Worm (Caenorhabditis elegans) whole organism, L2 larva: ENCODE data around the gene ttx-1.

Experiments
- C34F6.9 ChIP-seq: fragments of 150-350 bp; optimal IDR thresholded peaks from 2 replicates; lab custom pipeline; 2014; ENCODE audit warnings: missing biosample characterization, missing genetic modification characterization
- F13H6.1 ChIP-seq: sonication (generic microtip); optimal IDR thresholded peaks from 2 replicates; lab custom pipeline; 2016; ENCODE audit warnings: missing genetic modification characterization, missing compliant biosample characterization
- Y55F3AM.14 ChIP-seq: fragments of 200-800 bp; sonication (Bioruptor generic); optimal IDR thresholded peaks from 2 replicates; lab custom pipeline; 2018; ENCODE audit warnings: mild to moderate bottlenecking, missing genetic modification characterization, missing compliant biosample characterization
- ZK546.5 ChIP-seq: sonication (generic microtip); optimal IDR thresholded peaks from 2 replicates; lab custom pipeline; 2017; ENCODE audit warnings: missing biosample characterization, missing genetic modification characterization
- alr-1 ChIP-seq: fragments of 150-350 bp; optimal IDR thresholded peaks from 2 replicates; lab custom pipeline; 2014; ENCODE audit warnings: missing biosample characterization, missing genetic modification characterization
- ceh-82 ChIP-seq: fragments of 150-350 bp; optimal IDR thresholded peaks from 2 replicates; lab custom pipeline; 2014; ENCODE audit warnings: missing biosample characterization, missing genetic modification characterization
- crh-2 ChIP-seq: sonication (generic microtip); optimal IDR thresholded peaks from 2 replicates; lab custom pipeline; 2017; ENCODE audit warnings: missing biosample characterization, missing genetic modification characterization
- dmd-4 ChIP-seq: sonication (generic microtip); optimal IDR thresholded peaks from 2 replicates; lab custom pipeline; 2017; ENCODE audit warnings: missing biosample characterization, missing genetic modification characterization
- elt-1 ChIP-seq: fragments of 150-350 bp; optimal IDR thresholded peaks from 2 replicates; lab custom pipeline; 2014; ENCODE audit warnings: missing biosample characterization, missing genetic modification characterization
- fos-1 ChIP-seq: fragments of 150-350 bp; optimal IDR thresholded peaks from 2 replicates; lab custom pipeline; 2014; ENCODE audit warnings: missing biosample characterization, missing genetic modification characterization
- lin-11 ChIP-seq: fragments of 150-350 bp; sonication (generic microtip); optimal IDR thresholded peaks from 2 replicates; lab custom pipeline; 2014; ENCODE audit warnings: missing biosample characterization, missing genetic modification characterization, inconsistent platforms, mixed read lengths
- lin-39 ChIP-seq: fragments of 150-350 bp; optimal IDR thresholded peaks from 2 replicates; lab custom pipeline; 2014; ENCODE audit warnings: missing biosample characterization, missing genetic modification reagents, missing genetic modification characterization
- lsy-2 ChIP-seq, 2 experiments: fragments of 150-350 bp in 1 of 2; sonication (generic microtip) in 1 of 2; optimal IDR thresholded peaks; 2 replicates each; lab custom pipeline; 2014 to 2017; ENCODE audit warnings: missing biosample characterization in 2 of 2, missing genetic modification characterization in 2 of 2
- mab-5 ChIP-seq: fragments of 150-350 bp; optimal IDR thresholded peaks from 2 replicates; lab custom pipeline; 2014; ENCODE audit warnings: missing biosample characterization, missing genetic modification characterization
- mbf-1 ChIP-seq: sonication (generic microtip); optimal IDR thresholded peaks from 2 replicates; lab custom pipeline; 2017; ENCODE audit warnings: missing biosample characterization, missing genetic modification characterization
- nhr-10 ChIP-seq: sonication (generic microtip); optimal IDR thresholded peaks from 2 replicates; lab custom pipeline; 2017; ENCODE audit warnings: missing biosample characterization, missing genetic modification characterization
- nhr-11 ChIP-seq: fragments of 150-350 bp; optimal IDR thresholded peaks from 2 replicates; lab custom pipeline; 2014; ENCODE audit warnings: missing biosample characterization, missing genetic modification characterization
- nhr-12 ChIP-seq: fragments of 150-350 bp; optimal IDR thresholded peaks from 2 replicates; lab custom pipeline; 2014; ENCODE audit warnings: missing biosample characterization, missing genetic modification characterization
- nhr-129 ChIP-seq: fragments of 150-350 bp; optimal IDR thresholded peaks from 2 replicates; lab custom pipeline; 2014; ENCODE audit warnings: missing biosample characterization, missing genetic modification characterization
- nhr-21 ChIP-seq: fragments of 150-350 bp; optimal IDR thresholded peaks from 2 replicates; lab custom pipeline; 2014; ENCODE audit warnings: missing biosample characterization, missing genetic modification characterization
- nhr-23 ChIP-seq: fragments of 150-350 bp; optimal IDR thresholded peaks from 2 replicates; lab custom pipeline; 2014; ENCODE audit warnings: missing biosample characterization, missing genetic modification reagents, missing genetic modification characterization
- nhr-237 ChIP-seq: fragments of 150-350 bp; optimal IDR thresholded peaks from 2 replicates; lab custom pipeline; 2014; ENCODE audit warnings: missing biosample characterization, missing genetic modification characterization
- nhr-25 ChIP-seq: fragments of 150-350 bp; sonication (generic microtip); optimal IDR thresholded peaks from 3 replicates; lab custom pipeline; 2014; ENCODE audit warnings: missing biosample characterization, missing genetic modification characterization
- nhr-6 ChIP-seq: fragments of 150-350 bp; optimal IDR thresholded peaks from 2 replicates; lab custom pipeline; 2014; ENCODE audit warnings: missing biosample characterization, missing genetic modification characterization
- nhr-77 ChIP-seq: fragments of 150-350 bp; optimal IDR thresholded peaks from 2 replicates; lab custom pipeline; 2014; ENCODE audit warnings: missing biosample characterization, missing genetic modification characterization
- sma-9 ChIP-seq, 2 experiments: fragments of 150-350 bp in 1 of 2; sonication (generic microtip) in 1 of 2; optimal IDR thresholded peaks; 2 replicates each; lab custom pipeline; 2014 to 2016; ENCODE audit warnings: missing genetic modification characterization in 2 of 2, mild to moderate bottlenecking in 1 of 2, missing biosample characterization in 1 of 2, missing compliant biosample characterization in 1 of 2, missing genetic modification reagents in 1 of 2, moderate library complexity in 1 of 2
- unc-39 ChIP-seq: fragments of 150-350 bp; optimal IDR thresholded peaks from 2 replicates; lab custom pipeline; 2014; ENCODE audit warnings: missing biosample characterization, missing genetic modification characterization
- unc-55 ChIP-seq: fragments of 150-350 bp; sonication (generic microtip); optimal IDR thresholded peaks from 3 replicates; lab custom pipeline; 2014; ENCODE audit warnings: missing biosample characterization, missing genetic modification reagents, missing genetic modification characterization
- zag-1 ChIP-seq: fragments of 150-350 bp; optimal IDR thresholded peaks from 2 replicates; lab custom pipeline; 2014; ENCODE audit warnings: missing biosample characterization, missing genetic modification characterization
- ztf-1 ChIP-seq: fragments of 200-800 bp; sonication (Bioruptor generic); conservative IDR thresholded peaks from 2 replicates; pipeline ENCODE4 v1.3.6; 2022; ENCODE audit warnings: missing genetic modification characterization, missing compliant biosample characterization
- ztf-11 ChIP-seq: sonication (generic microtip); optimal IDR thresholded peaks from 2 replicates; lab custom pipeline; 2017; ENCODE audit warnings: missing biosample characterization, missing genetic modification characterization
- ztf-4 ChIP-seq: fragments of 150-350 bp; optimal IDR thresholded peaks from 2 replicates; lab custom pipeline; 2014; ENCODE audit warnings: missing biosample characterization, missing genetic modification characterization

The ttx-1 gene

ce11 chrV:20034912-20035311, 29.1 kb downstream of the ttx-1 start:
- TF ChIP-seq dmd-4 (no peak), ztf-11 (tag; lab: Kevin White, UChicago) (no peak), F13H6.1 (tag; lab: Kevin White, UChicago) (no peak)
- TF ChIP-seq, all 48 proteins: peak for 0

ce11 chrV:20022996-20023456, 41.0 kb downstream of the ttx-1 start, which contains the start of gene lgc-55:
TSS of gene lgc-55 (plus strand) at chrV:20023046.
- no peak for TF ChIP-seq lin-39 (tag; lab: Kevin White, UChicago)
- TF ChIP-seq nhr-77 (tag; lab: Kevin White, UChicago), result no peak
- TF ChIP-seq alr-1 (tag; lab: Kevin White, UChicago), result no peak
- TF ChIP-seq lin-11 (tag; lab: Kevin White, UChicago), result no peak
- no peak for TF ChIP-seq sma-9 (GFP tag; optimal IDR thresholded peaks at IDR 0.05; lab: Kevin White, UChicago)
- no peak for TF ChIP-seq sma-9 (tag; optimal IDR thresholded peaks at IDR 0.05; lab: Kevin White, UChicago)
- no peak for TF ChIP-seq ztf-1 (GFP tag; lab: Robert Waterston, UW)
- no peak for TF ChIP-seq elt-1 (tag; lab: Kevin White, UChicago)
- no peak for TF ChIP-seq fos-1 (tag; lab: Kevin White, UChicago)
- no peak for TF ChIP-seq ztf-4 (tag; lab: Kevin White, UChicago)
- no peak for TF ChIP-seq ceh-82 (tag; lab: Kevin White, UChicago)
- no peak for TF ChIP-seq unc-55 (GFP tag; lab: Kevin White, UChicago)
- no peak for TF ChIP-seq nhr-25 (tag; lab: Kevin White, UChicago)
- no peak for TF ChIP-seq mbf-1 (tag; lab: Kevin White, UChicago)
- no peak for TF ChIP-seq mab-5 (tag; lab: Kevin White, UChicago)
- no peak for TF ChIP-seq nhr-237 (tag; lab: Kevin White, UChicago)

- TF ChIP-seq nhr-10 (tag; lab: Kevin White, UChicago) (no peak), ztf-4 (tag; lab: Kevin White, UChicago) (no peak), nhr-11 (tag; lab: Kevin White, UChicago) (no peak), mbf-1 (tag; lab: Kevin White, UChicago) (no peak), nhr-12 (tag; lab: Kevin White, UChicago) (no peak), lsy-2 (tag; optimal IDR thresholded peaks at IDR 0.05; lab: Kevin White, UChicago) (no peak), unc-39 (no peak), mab-5 (tag; lab: Kevin White, UChicago) (no peak), nhr-129 (tag; lab: Kevin White, UChicago) (no peak), nhr-23 (tag; lab: Kevin White, UChicago) (no peak), lin-11 (tag; lab: Kevin White, UChicago) (no peak), nhr-6 (tag; lab: Kevin White, UChicago) (no peak), ZK546.5 (no peak), zag-1 (tag; lab: Kevin White, UChicago) (no peak)
Observed at ce11 chrV:20021347-20021746, 42.6 kb downstream of the ttx-1 start.

- TF ChIP-seq fos-1 (tag; lab: Kevin White, UChicago), result no peak
- no peak for TF ChIP-seq nhr-77 (tag; lab: Kevin White, UChicago)
- TF ChIP-seq mbf-1 (tag; lab: Kevin White, UChicago), result no peak
- no peak for TF ChIP-seq nhr-25 (tag; lab: Kevin White, UChicago)
- TF ChIP-seq ceh-82 (tag; lab: Kevin White, UChicago), result no peak
- no peak for TF ChIP-seq nhr-12 (tag; lab: Kevin White, UChicago)
- TF ChIP-seq sma-9 (GFP tag; optimal IDR thresholded peaks at IDR 0.05; lab: Kevin White, UChicago), result no peak
- no peak for TF ChIP-seq sma-9 (tag; optimal IDR thresholded peaks at IDR 0.05; lab: Kevin White, UChicago)
- TF ChIP-seq ZK546.5, result no peak
- no peak for TF ChIP-seq nhr-21 (tag; lab: Kevin White, UChicago)
- no peak for TF ChIP-seq C34F6.9
- TF ChIP-seq mab-5 (tag; lab: Kevin White, UChicago), result no peak
- TF ChIP-seq Y55F3AM.14, result no peak
- no peak for TF ChIP-seq crh-2 (tag; lab: Kevin White, UChicago)
- no peak for TF ChIP-seq alr-1 (tag; lab: Kevin White, UChicago)
Observed at ce11 chrV:20011654-20012053, 52.3 kb downstream of the ttx-1 start, which contains the start of gene Y60A3A.21. TSS of gene Y60A3A.21 (plus strand) at chrV:20011954.

ce11 chrV:20011199-20011598, 52.8 kb downstream of the ttx-1 start:
- TF ChIP-seq fos-1 (tag; lab: Kevin White, UChicago) (peak; percentile 50), lin-39 (tag; lab: Kevin White, UChicago) (no peak)
